In genomic region chr3R:29214982-29215533, dm6 we compare ENCODE assay signal across 1 fruit fly cellular context.
TF ChIP-seq lines count a peak whose summit lies in the region.

No protein-coding gene starts in this region.

TF ChIP-seq in whole organism, embryonic, 481 proteins besides CTCF, POLR2A, EP300 and RAD21 (continued from another document and continues in another):
- TF ChIP-seq CG18619 (GFP tag; optimal IDR thresholded peaks at IDR 0.05; lab: Kevin White, UChicago) (no peak), tna (GFP tag; IDR thresholded peaks at IDR 0.05; lab: Robert Waterston, UW; ENCODE audit: partially characterized antibody) (no peak), ham (GFP tag; IDR thresholded peaks at IDR 0.05; lab: Robert Waterston, UW) (no peak), Hr51 (GFP tag; optimal IDR thresholded peaks at IDR 0.05; lab: Kevin White, UChicago) (no peak), CG11695 (GFP tag; IDR thresholded peaks at IDR 0.05; lab: Robert Waterston, UW) (no peak), CG14710 (tag; optimal IDR thresholded peaks at IDR 0.05; lab: Kevin White, UChicago) (no peak), CG17186 (GFP tag; optimal IDR thresholded peaks at IDR 0.05; lab: Kevin White, UChicago) (no peak), CG8281 (tag; optimal IDR thresholded peaks at IDR 0.05; lab: Kevin White, UChicago) (no peak), CG15073 (GFP tag; optimal IDR thresholded peaks at IDR 0.05; lab: Kevin White, UChicago) (no peak), Hmx (GFP tag; optimal IDR thresholded peaks at IDR 0.05; lab: Kevin White, UChicago) (no peak), Side (GFP tag; optimal IDR thresholded peaks at IDR 0.05; lab: Kevin White, UChicago) (no peak), CG2129 (GFP tag; IDR thresholded peaks at IDR 0.05; lab: Robert Waterston, UW; ENCODE audit: partially characterized antibody) (no peak), gcm2 (GFP tag; optimal IDR thresholded peaks at IDR 0.05; lab: Kevin White, UChicago) (no peak), cato (GFP tag; optimal IDR thresholded peaks at IDR 0.05; lab: Kevin White, UChicago; ENCODE audit: borderline replicate concordance) (no peak), CG6813 (GFP tag; optimal IDR thresholded peaks at IDR 0.05; lab: Kevin White, UChicago) (no peak), usp (GFP tag; optimal IDR thresholded peaks at IDR 0.05; lab: Kevin White, UChicago) (no peak), amos (GFP tag; IDR thresholded peaks at IDR 0.05; lab: Robert Waterston, UW; ENCODE audit: partially characterized antibody) (no peak), CG5180 (GFP tag; optimal IDR thresholded peaks at IDR 0.05; lab: Kevin White, UChicago) (no peak), sisA (GFP tag; IDR thresholded peaks at IDR 0.05; lab: Robert Waterston, UW) (no peak), chinmo (GFP tag; IDR thresholded peaks at IDR 0.05; lab: Robert Waterston, UW; ENCODE audit: partially characterized antibody) (0 out of 4 replicates have a peak, but pooled peaks have one; percentile 54), CG11085 (GFP tag; IDR thresholded peaks at IDR 0.05; lab: Robert Waterston, UW) (no peak), CG12769 (tag; optimal IDR thresholded peaks at IDR 0.05; lab: Kevin White, UChicago) (peak; percentile 58), pnt (GFP tag; optimal IDR thresholded peaks at IDR 0.05; lab: Kevin White, UChicago) (no peak), Sox100B (GFP tag; optimal IDR thresholded peaks at IDR 0.05; lab: Kevin White, UChicago) (no peak), Dbx (GFP tag; IDR thresholded peaks at IDR 0.05; lab: Robert Waterston, UW) (no peak), ttk (GFP tag; IDR thresholded peaks at IDR 0.05; lab: Robert Waterston, UW) (no peak), inv (GFP tag; IDR thresholded peaks at IDR 0.05; lab: Robert Waterston, UW; ENCODE audit: partially characterized antibody) (no peak), CG10321 (GFP tag; IDR thresholded peaks at IDR 0.05; lab: Robert Waterston, UW) (no peak), CG33557 (GFP tag; optimal IDR thresholded peaks at IDR 0.05; lab: Kevin White, UChicago) (no peak), jigr1 (GFP tag; IDR thresholded peaks at IDR 0.05; lab: Robert Waterston, UW) (no peak), CG7556 (GFP tag; optimal IDR thresholded peaks at IDR 0.05; lab: Kevin White, UChicago) (no peak), Pdp1 (GFP tag; optimal IDR thresholded peaks at IDR 0.05; lab: Kevin White, UChicago) (peak in 1 of 2 experiments; percentile 46), HLHmδ (GFP tag; optimal IDR thresholded peaks at IDR 0.05; lab: Kevin White, UChicago) (no peak), CG2116 (GFP tag; optimal IDR thresholded peaks at IDR 0.05; lab: Kevin White, UChicago) (no peak), Vsx1 (GFP tag; optimal IDR thresholded peaks at IDR 0.05; lab: Kevin White, UChicago) (no peak), Mes4 (GFP tag; optimal IDR thresholded peaks at IDR 0.05; lab: Kevin White, UChicago) (no peak), insv (GFP tag; optimal IDR thresholded peaks at IDR 0.05; lab: Kevin White, UChicago) (peak in 1 of 2 experiments; percentile 96), Fer3 (tag; optimal IDR thresholded peaks at IDR 0.05; lab: Kevin White, UChicago) (no peak), CG4424 (GFP tag; optimal IDR thresholded peaks at IDR 0.05; lab: Kevin White, UChicago) (no peak), Chrac-16 (GFP tag; optimal IDR thresholded peaks at IDR 0.05; lab: Kevin White, UChicago) (no peak), Gsc (GFP tag; IDR thresholded peaks at IDR 0.05; lab: Robert Waterston, UW) (no peak), CG17361 (GFP tag; IDR thresholded peaks at IDR 0.05; lab: Robert Waterston, UW) (no peak), BtbVII (GFP tag; optimal IDR thresholded peaks at IDR 0.05; lab: Kevin White, UChicago) (peak; percentile 24), grn (GFP tag; optimal IDR thresholded peaks at IDR 0.05; lab: Kevin White, UChicago) (peak; percentile 35), peb (GFP tag; IDR thresholded peaks at IDR 0.05; lab: Robert Waterston, UW) (no peak), pb (GFP tag; optimal IDR thresholded peaks at IDR 0.05; lab: Kevin White, UChicago) (no peak), ssp (GFP tag; IDR thresholded peaks at IDR 0.05; lab: Robert Waterston, UW) (no peak), vfl (GFP tag; optimal IDR thresholded peaks at IDR 0.05; lab: Kevin White, UChicago) (no peak), CG10462 (GFP tag; optimal IDR thresholded peaks at IDR 0.05; lab: Kevin White, UChicago) (no peak), CG1602 (GFP tag; optimal IDR thresholded peaks at IDR 0.05; lab: Kevin White, UChicago) (no peak), CG18262 (tag; optimal IDR thresholded peaks at IDR 0.05; lab: Kevin White, UChicago) (no peak), CG32767 (GFP tag; IDR thresholded peaks at IDR 0.05; lab: Robert Waterston, UW) (0 out of 2 replicates have a peak, but pooled peaks have one; percentile 11), CG9797 (GFP tag; optimal IDR thresholded peaks at IDR 0.05; lab: Kevin White, UChicago) (no peak), sc (optimal IDR thresholded peaks at IDR 0.05; lab: Kevin White, UChicago) (no peak), sc (GFP tag; optimal IDR thresholded peaks at IDR 0.05; lab: Kevin White, UChicago) (no peak), Mrtf (GFP tag; IDR thresholded peaks at IDR 0.05; lab: Robert Waterston, UW) (no peak), ind (GFP tag; optimal IDR thresholded peaks at IDR 0.05; lab: Kevin White, UChicago) (no peak), br (optimal IDR thresholded peaks at IDR 0.05; lab: Kevin White, UChicago) (no peak), CG16815 (GFP tag; optimal IDR thresholded peaks at IDR 0.05; lab: Kevin White, UChicago) (no peak), Sox102F (GFP tag; optimal IDR thresholded peaks at IDR 0.05; lab: Kevin White, UChicago) (no peak), CG17359 (tag; optimal IDR thresholded peaks at IDR 0.05; lab: Kevin White, UChicago) (peak; percentile 23), sima (GFP tag; optimal IDR thresholded peaks at IDR 0.05; lab: Kevin White, UChicago) (no peak), Bdp1 (GFP tag; optimal IDR thresholded peaks at IDR 0.05; lab: Kevin White, UChicago) (no peak), CG11504 (tag; optimal IDR thresholded peaks at IDR 0.05; lab: Kevin White, UChicago) (peak; percentile 74), Myb (GFP tag; optimal IDR thresholded peaks at IDR 0.05; lab: Kevin White, UChicago) (no peak), CG18599 (GFP tag; optimal IDR thresholded peaks at IDR 0.05; lab: Kevin White, UChicago) (no peak), CG8924 (tag; optimal IDR thresholded peaks at IDR 0.05; lab: Kevin White, UChicago) (no peak), Xbp1 (GFP tag; optimal IDR thresholded peaks at IDR 0.05; lab: Kevin White, UChicago) (no peak), Hr78 (GFP tag; optimal IDR thresholded peaks at IDR 0.05; lab: Kevin White, UChicago) (no peak), MESR4 (GFP tag; optimal IDR thresholded peaks at IDR 0.05; lab: Kevin White, UChicago) (no peak), Aef1 (GFP tag; IDR thresholded peaks at IDR 0.05; lab: Robert Waterston, UW) (no peak), CG13624 (GFP tag; optimal IDR thresholded peaks at IDR 0.05; lab: Kevin White, UChicago) (no peak), pfk (GFP tag; optimal IDR thresholded peaks at IDR 0.05; lab: Kevin White, UChicago) (peak; percentile 40), nerfin-2 (GFP tag; IDR thresholded peaks at IDR 0.05; lab: Robert Waterston, UW; ENCODE audit: partially characterized antibody) (no peak), Usf (GFP tag; optimal IDR thresholded peaks at IDR 0.05; lab: Kevin White, UChicago) (no peak), Six4 (GFP tag; optimal IDR thresholded peaks at IDR 0.05; lab: Kevin White, UChicago) (no peak), H15 (GFP tag; IDR thresholded peaks at IDR 0.05; lab: Robert Waterston, UW) (no peak), CG1024 (GFP tag; IDR thresholded peaks at IDR 0.05; lab: Robert Waterston, UW) (no peak), Fer2 (tag; optimal IDR thresholded peaks at IDR 0.05; lab: Kevin White, UChicago) (no peak), ro (GFP tag; IDR thresholded peaks at IDR 0.05; lab: Robert Waterston, UW) (no peak), CG12391 (tag; optimal IDR thresholded peaks at IDR 0.05; lab: Kevin White, UChicago) (no peak), Meics (GFP tag; optimal IDR thresholded peaks at IDR 0.05; lab: Kevin White, UChicago) (no peak), CG31365 (tag; optimal IDR thresholded peaks at IDR 0.05; lab: Kevin White, UChicago) (no peak), ab (GFP tag; optimal IDR thresholded peaks at IDR 0.05; lab: Kevin White, UChicago) (no peak), CoRest (tag; optimal IDR thresholded peaks at IDR 0.05; lab: Kevin White, UChicago) (no peak), CG17802 (tag; optimal IDR thresholded peaks at IDR 0.05; lab: Kevin White, UChicago) (no peak), crc (GFP tag; optimal IDR thresholded peaks at IDR 0.05; lab: Kevin White, UChicago) (no peak), CG33213 (GFP tag; optimal IDR thresholded peaks at IDR 0.05; lab: Kevin White, UChicago) (no peak), CG6175 (GFP tag; IDR thresholded peaks at IDR 0.05; lab: Robert Waterston, UW) (no peak), repo (GFP tag; optimal IDR thresholded peaks at IDR 0.05; lab: Kevin White, UChicago) (no peak), tin (GFP tag; optimal IDR thresholded peaks at IDR 0.05; lab: Kevin White, UChicago) (no peak), CG3407 (GFP tag; optimal IDR thresholded peaks at IDR 0.05; lab: Kevin White, UChicago) (no peak), CG6765 (GFP tag; optimal IDR thresholded peaks at IDR 0.05; lab: Kevin White, UChicago) (no peak), luna (GFP tag; optimal IDR thresholded peaks at IDR 0.05; lab: Kevin White, UChicago) (no peak), vnd (GFP tag; IDR thresholded peaks at IDR 0.05; lab: Robert Waterston, UW; ENCODE audit: partially characterized antibody) (no peak), ac (GFP tag; optimal IDR thresholded peaks at IDR 0.05; lab: Kevin White, UChicago) (no peak), Ravus (GFP tag; IDR thresholded peaks at IDR 0.05; lab: Robert Waterston, UW) (no peak), mam (GFP tag; optimal IDR thresholded peaks at IDR 0.05; lab: Kevin White, UChicago) (no peak), klu (GFP tag; IDR thresholded peaks at IDR 0.05; lab: Robert Waterston, UW) (no peak), tup (GFP tag; optimal IDR thresholded peaks at IDR 0.05; lab: Kevin White, UChicago) (no peak), dysf (GFP tag; IDR thresholded peaks at IDR 0.05; lab: Robert Waterston, UW) (no peak), sens (GFP tag; lab: Kevin White, UChicago) (no peak), ash1 (GFP tag; optimal IDR thresholded peaks at IDR 0.05; lab: Kevin White, UChicago) (no peak), CG9609 (GFP tag; optimal IDR thresholded peaks at IDR 0.05; lab: Kevin White, UChicago) (no peak), CG6791 (GFP tag; IDR thresholded peaks at IDR 0.05; lab: Robert Waterston, UW; ENCODE audit: partially characterized antibody) (no peak), CG4282 (GFP tag; optimal IDR thresholded peaks at IDR 0.05; lab: Kevin White, UChicago) (no peak), CG34376 (GFP tag; optimal IDR thresholded peaks at IDR 0.05; lab: Kevin White, UChicago) (peak; percentile 82), sr (GFP tag; IDR thresholded peaks at IDR 0.05; lab: Robert Waterston, UW) (no peak), CG13424 (tag; optimal IDR thresholded peaks at IDR 0.05; lab: Kevin White, UChicago) (no peak), ewg (GFP tag; optimal IDR thresholded peaks at IDR 0.05; lab: Kevin White, UChicago) (peak; percentile 20), Nf-YA (GFP tag; IDR thresholded peaks at IDR 0.05; lab: Robert Waterston, UW) (no peak; the same call in 1 of the 2 replicates), Ssrp (tag; optimal IDR thresholded peaks at IDR 0.05; lab: Kevin White, UChicago) (no peak), grau (tag; optimal IDR thresholded peaks at IDR 0.05; lab: Kevin White, UChicago) (peak; percentile 4), NC2α (GFP tag; optimal IDR thresholded peaks at IDR 0.05; lab: Kevin White, UChicago) (no peak), tll (GFP tag; optimal IDR thresholded peaks at IDR 0.05; lab: Kevin White, UChicago) (no peak), CG8478 (optimal IDR thresholded peaks at IDR 0.05; lab: Kevin White, UChicago) (no peak), CG8944 (GFP tag; optimal IDR thresholded peaks at IDR 0.05; lab: Kevin White, UChicago) (no peak), Neu2 (GFP tag; optimal IDR thresholded peaks at IDR 0.05; lab: Kevin White, UChicago; ENCODE audit: borderline replicate concordance) (no peak), Tbp (GFP tag; optimal IDR thresholded peaks at IDR 0.05; lab: Kevin White, UChicago) (no peak), lola (GFP tag; optimal IDR thresholded peaks at IDR 0.05; lab: Kevin White, UChicago) (no peak), Bgb (GFP tag; IDR thresholded peaks at IDR 0.05; lab: Robert Waterston, UW; ENCODE audit: partially characterized antibody) (no peak; the same call in 1 of the 2 replicates), Hey (tag; optimal IDR thresholded peaks at IDR 0.05; lab: Kevin White, UChicago) (no peak), Asciz (GFP tag; optimal IDR thresholded peaks at IDR 0.05; lab: Kevin White, UChicago) (no peak), CG10979 (tag; optimal IDR thresholded peaks at IDR 0.05; lab: Kevin White, UChicago) (no peak), Xrp1 (GFP tag; IDR thresholded peaks at IDR 0.05; lab: Robert Waterston, UW) (no peak), CG9727 (GFP tag; optimal IDR thresholded peaks at IDR 0.05; lab: Kevin White, UChicago) (peak; percentile 7), CG8388 (GFP tag; optimal IDR thresholded peaks at IDR 0.05; lab: Kevin White, UChicago) (no peak), D19A (tag; optimal IDR thresholded peaks at IDR 0.05; lab: Kevin White, UChicago) (no peak), fd64A (GFP tag; optimal IDR thresholded peaks at IDR 0.05; lab: Kevin White, UChicago) (no peak), toy (GFP tag; IDR thresholded peaks at IDR 0.05; lab: Robert Waterston, UW) (no peak), CG15479 (GFP tag; optimal IDR thresholded peaks at IDR 0.05; lab: Kevin White, UChicago) (peak; percentile 78), disco-r (GFP tag; optimal IDR thresholded peaks at IDR 0.05; lab: Kevin White, UChicago) (no peak), CG12236 (GFP tag; optimal IDR thresholded peaks at IDR 0.05; lab: Kevin White, UChicago) (no peak), Scr (GFP tag; IDR thresholded peaks at IDR 0.05; lab: Robert Waterston, UW; ENCODE audit: partially characterized antibody) (0 out of 2 replicates have a peak, but pooled peaks have one; percentile 23), CG13894 (tag; optimal IDR thresholded peaks at IDR 0.05; lab: Kevin White, UChicago) (no peak), CG6683 (GFP tag; optimal IDR thresholded peaks at IDR 0.05; lab: Kevin White, UChicago) (no peak), CG7372 (GFP tag; IDR thresholded peaks at IDR 0.05; lab: Robert Waterston, UW) (no peak), NC2β (GFP tag; optimal IDR thresholded peaks at IDR 0.05; lab: Kevin White, UChicago) (no peak)
